Worm (Caenorhabditis elegans) whole organism, L1 larva: ENCODE results near the gene F57G9.3.

Experiments
- C04F5.9 ChIP-seq: sonication (generic microtip); optimal IDR thresholded peaks from 2 replicates; lab custom pipeline; 2016; ENCODE audit warnings: missing genetic modification characterization, missing compliant biosample characterization
- C16A3.4 ChIP-seq: fragments of 150-350 bp; optimal IDR thresholded peaks from 2 replicates; lab custom pipeline; 2014; ENCODE audit warnings: missing biosample characterization, missing genetic modification characterization
- C34B4.2 ChIP-seq: sonication (generic microtip); optimal IDR thresholded peaks from 2 replicates; lab custom pipeline; 2017; ENCODE audit warnings: mild to moderate bottlenecking, missing genetic modification characterization, missing compliant biosample characterization
- F16B12.6 ChIP-seq: fragments of 150-350 bp; optimal IDR thresholded peaks from 2 replicates; lab custom pipeline; 2014; ENCODE audit warnings: missing biosample characterization, missing genetic modification characterization
- aly-2 ChIP-seq: fragments of 150-350 bp; optimal IDR thresholded peaks from 2 replicates; lab custom pipeline; 2014; ENCODE audit warnings: missing biosample characterization, missing genetic modification characterization
- ama-1 ChIP-seq: fragments of 150-350 bp; optimal IDR thresholded peaks from 2 replicates; lab custom pipeline; 2014
- blmp-1 ChIP-seq: fragments of 150-350 bp; optimal IDR thresholded peaks from 2 replicates; lab custom pipeline; 2014; ENCODE audit warnings: missing biosample characterization, missing genetic modification characterization
- ceh-8 ChIP-seq: fragments of 200-800 bp; sonication (Bioruptor generic); optimal IDR thresholded peaks from 2 replicates; lab custom pipeline; 2018; ENCODE audit warnings: mild to moderate bottlenecking, missing genetic modification characterization, moderate library complexity, missing compliant biosample characterization
- ceh-82 ChIP-seq, 3 experiments: fragments of 150-350 bp in 1 of 3; sonication (generic microtip) in 2 of 3; optimal IDR thresholded peaks; 2 replicates each; lab custom pipeline; 2014 to 2017; ENCODE audit warnings: missing biosample characterization in 3 of 3, missing genetic modification characterization in 3 of 3
- efl-1 ChIP-seq, 4 experiments: fragments of 150-350 bp; optimal IDR thresholded peaks in 3 of 4; peaks in 1 of 4; 1 replicate in 1 of 4; 2 replicates in 3 of 4; lab custom pipeline; 2014; ENCODE audit warnings: missing biosample characterization in 2 of 4, missing genetic modification characterization in 2 of 4, missing genetic modification reagents in 2 of 4
- egl-13 ChIP-seq: sonication (generic microtip); optimal IDR thresholded peaks from 2 replicates; lab custom pipeline; 2016; ENCODE audit warnings: missing genotype, missing genetic modification reagents, missing genetic modification characterization, missing compliant biosample characterization
- elt-2 ChIP-seq: sonication (generic microtip); optimal IDR thresholded peaks from 2 replicates; lab custom pipeline; 2016; ENCODE audit warnings: missing genetic modification characterization, mild to moderate bottlenecking, inconsistent platforms, missing compliant biosample characterization, missing genetic modification reagents
- ets-5 ChIP-seq: fragments of 200-800 bp; sonication (Bioruptor generic); IDR thresholded peaks from 2 replicates; pipeline ENCODE4 v1.3.6; 2022; ENCODE audit warnings: missing genetic modification characterization, missing compliant biosample characterization
- fkh-10 ChIP-seq: sonication (generic microtip); optimal IDR thresholded peaks from 2 replicates; lab custom pipeline; 2017; ENCODE audit warnings: missing biosample characterization, missing genetic modification reagents, missing genetic modification characterization
- fkh-8 ChIP-seq: sonication (generic microtip); optimal IDR thresholded peaks from 2 replicates; lab custom pipeline; 2016; ENCODE audit warnings: mild to moderate bottlenecking, missing genetic modification characterization, missing compliant biosample characterization
- grh-1 ChIP-seq: fragments of 200-800 bp; sonication (Bioruptor generic); IDR thresholded peaks from 2 replicates; pipeline ENCODE4 v1.3.6; 2022; ENCODE audit warnings: missing genetic modification reagents, missing genetic modification characterization, missing compliant biosample characterization
- hlh-17 ChIP-seq: fragments of 200-800 bp; sonication (Bioruptor generic); optimal IDR thresholded peaks from 2 replicates; lab custom pipeline; 2018; ENCODE audit warnings: missing genetic modification characterization, mild to moderate bottlenecking, missing compliant biosample characterization, moderate library complexity, borderline replicate concordance
- hlh-4 ChIP-seq: sonication (generic microtip); optimal IDR thresholded peaks from 2 replicates; lab custom pipeline; 2016; ENCODE audit warnings: mild to moderate bottlenecking, missing genetic modification characterization, missing compliant biosample characterization
- hpl-2 ChIP-seq: fragments of 150-350 bp; optimal IDR thresholded peaks from 2 replicates; lab custom pipeline; 2014; ENCODE audit warnings: missing biosample characterization, missing genetic modification reagents, missing genetic modification characterization
- irx-1 ChIP-seq: sonication (generic microtip); optimal IDR thresholded peaks from 2 replicates; lab custom pipeline; 2016; ENCODE audit warnings: missing genetic modification characterization, missing compliant biosample characterization
- jun-1 ChIP-seq: fragments of 150-350 bp; optimal IDR thresholded peaks from 2 replicates; lab custom pipeline; 2014; ENCODE audit warnings: missing biosample characterization, missing genetic modification reagents, missing genetic modification characterization
- lin-14 ChIP-seq: fragments of 200-800 bp; sonication (Bioruptor generic); optimal IDR thresholded peaks from 2 replicates; lab custom pipeline; 2018; ENCODE audit warnings: mild to moderate bottlenecking, missing genetic modification characterization, moderate library complexity, missing compliant biosample characterization
- mab-9 ChIP-seq: fragments of 200-800 bp; sonication (Bioruptor generic); IDR thresholded peaks from 2 replicates; pipeline ENCODE4 v1.3.6; 2022; ENCODE audit warnings: missing genetic modification reagents, missing genetic modification characterization, missing compliant biosample characterization
- mdl-1 ChIP-seq, 2 experiments: fragments of 150-350 bp; optimal IDR thresholded peaks; 2 replicates each; lab custom pipeline; 2014 to 2017; ENCODE audit warnings: missing biosample characterization in 2 of 2, missing genetic modification characterization in 2 of 2, inconsistent platforms in 1 of 2
- mef-2 ChIP-seq: fragments of 150-350 bp; optimal IDR thresholded peaks from 2 replicates; lab custom pipeline; 2014; ENCODE audit warnings: missing biosample characterization, missing genetic modification characterization
- nhr-11 ChIP-seq: fragments of 150-350 bp; optimal IDR thresholded peaks from 2 replicates; lab custom pipeline; 2014; ENCODE audit warnings: missing biosample characterization, missing genetic modification characterization
- nhr-12 ChIP-seq: sonication (generic microtip); optimal IDR thresholded peaks from 2 replicates; lab custom pipeline; 2017; ENCODE audit warnings: missing biosample characterization, missing genetic modification characterization
- nhr-19 ChIP-seq: fragments of 200-800 bp; sonication (Bioruptor generic); conservative IDR thresholded peaks from 2 replicates; pipeline ENCODE4 v1.3.6; 2022; ENCODE audit warnings: missing genetic modification characterization, missing compliant biosample characterization
- nhr-20 ChIP-seq: sonication (generic microtip); optimal IDR thresholded peaks from 2 replicates; lab custom pipeline; 2016; ENCODE audit warnings: mild to moderate bottlenecking, missing genetic modification characterization, missing compliant biosample characterization
- nhr-71 ChIP-seq: sonication (generic microtip); optimal IDR thresholded peaks from 2 replicates; lab custom pipeline; 2016; ENCODE audit warnings: mild to moderate bottlenecking, missing genetic modification characterization, moderate library complexity, missing compliant biosample characterization
- nhr-77 ChIP-seq: fragments of 150-350 bp; optimal IDR thresholded peaks from 2 replicates; lab custom pipeline; 2014; ENCODE audit warnings: missing biosample characterization, missing genetic modification characterization
- nhr-85 ChIP-seq: sonication (generic microtip); peaks from one replicate; lab custom pipeline; 2016; ENCODE audit warnings: missing genetic modification characterization, inconsistent platforms, missing compliant biosample characterization
- pag-3 ChIP-seq: sonication (generic microtip); optimal IDR thresholded peaks from 2 replicates; lab custom pipeline; 2017; ENCODE audit warnings: missing genetic modification characterization, mild to moderate bottlenecking, missing compliant biosample characterization, antibody characterized with exemption, borderline replicate concordance; ENCODE audit not compliant: insufficient read depth
- pqm-1 ChIP-seq: sonication (generic microtip); optimal IDR thresholded peaks from 3 replicates; lab custom pipeline; 2017; ENCODE audit warnings: missing biosample characterization, missing genetic modification characterization
- snu-23 ChIP-seq: sonication (generic microtip); optimal IDR thresholded peaks from 2 replicates; lab custom pipeline; 2016; ENCODE audit warnings: missing genetic modification characterization, missing compliant biosample characterization
- sox-4 ChIP-seq: sonication (generic microtip); optimal IDR thresholded peaks from 2 replicates; lab custom pipeline; 2016; ENCODE audit warnings: missing genetic modification characterization, missing compliant biosample characterization
- swsn-7 ChIP-seq: sonication (generic microtip); optimal IDR thresholded peaks from 2 replicates; lab custom pipeline; 2016; ENCODE audit warnings: missing genetic modification characterization, missing compliant biosample characterization
- tbx-2 ChIP-seq: sonication (generic microtip); optimal IDR thresholded peaks from 2 replicates; lab custom pipeline; 2016; ENCODE audit warnings: missing genetic modification characterization, missing compliant biosample characterization
- tlp-1 ChIP-seq: fragments of 150-350 bp; optimal IDR thresholded peaks from 2 replicates; lab custom pipeline; 2014; ENCODE audit warnings: missing biosample characterization, missing genetic modification characterization
- unc-130 ChIP-seq: fragments of 150-350 bp; optimal IDR thresholded peaks from 2 replicates; lab custom pipeline; 2017; ENCODE audit warnings: missing biosample characterization, missing genetic modification characterization, inconsistent platforms
- unc-62 ChIP-seq: fragments of 150-350 bp; optimal IDR thresholded peaks from 2 replicates; lab custom pipeline; 2014; ENCODE audit warnings: missing biosample characterization, missing genetic modification reagents, missing genetic modification characterization
- vab-15 ChIP-seq: sonication (generic microtip); optimal IDR thresholded peaks from 2 replicates; lab custom pipeline; 2017; ENCODE audit warnings: missing genotype, mild to moderate bottlenecking, missing genetic modification characterization, missing compliant biosample characterization
- xbp-1 ChIP-seq: sonication (generic microtip); optimal IDR thresholded peaks from 2 replicates; lab custom pipeline; 2016; ENCODE audit warnings: missing genetic modification characterization, missing compliant biosample characterization
- zag-1 ChIP-seq: fragments of 150-350 bp; optimal IDR thresholded peaks from 2 replicates; lab custom pipeline; 2014; ENCODE audit warnings: missing biosample characterization, missing genetic modification characterization
- ztf-11 ChIP-seq, 2 experiments: sonication (generic microtip); optimal IDR thresholded peaks; 2 replicates each; lab custom pipeline; 2016 to 2017; ENCODE audit warnings: missing genetic modification characterization in 2 of 2, missing biosample characterization in 1 of 2, missing compliant biosample characterization in 1 of 2

The F57G9.3 gene

DNA sequence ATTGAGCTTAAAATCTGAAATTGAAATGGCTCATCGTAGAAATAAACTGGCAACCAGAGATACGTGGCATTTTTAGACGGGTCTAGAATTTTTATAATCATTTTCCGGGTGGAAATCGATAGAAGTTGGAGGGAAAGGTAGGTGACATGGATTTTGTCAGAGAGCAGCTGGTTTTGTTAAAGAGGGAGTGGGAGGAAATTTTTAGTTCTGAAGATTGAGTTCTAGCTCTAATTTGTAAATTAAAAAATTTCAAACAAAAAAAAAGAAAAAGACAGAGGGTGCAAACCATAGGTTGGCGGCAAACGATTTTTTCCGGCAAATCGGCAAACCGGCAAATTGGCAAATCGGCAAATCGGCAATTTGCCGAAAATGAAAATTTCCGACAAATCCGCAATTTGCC, 46.6 kb upstream of the F57G9.3 start, which contains the start of gene sre-32:
TSS of gene sre-32 (minus strand) at position 101 of the 400 bp plus-strand sequence.
- TF ChIP-seq nhr-12 (no peak), tlp-1 (no peak), jun-1 (tag; lab: Kevin White, UChicago) (no peak), ceh-82 (tag; optimal IDR thresholded peaks at IDR 0.05; lab: Kevin White, UChicago) (no peak), unc-130 (no peak), vab-15 (tag; lab: Kevin White, UChicago) (no peak), blmp-1 (no peak)

DNA sequence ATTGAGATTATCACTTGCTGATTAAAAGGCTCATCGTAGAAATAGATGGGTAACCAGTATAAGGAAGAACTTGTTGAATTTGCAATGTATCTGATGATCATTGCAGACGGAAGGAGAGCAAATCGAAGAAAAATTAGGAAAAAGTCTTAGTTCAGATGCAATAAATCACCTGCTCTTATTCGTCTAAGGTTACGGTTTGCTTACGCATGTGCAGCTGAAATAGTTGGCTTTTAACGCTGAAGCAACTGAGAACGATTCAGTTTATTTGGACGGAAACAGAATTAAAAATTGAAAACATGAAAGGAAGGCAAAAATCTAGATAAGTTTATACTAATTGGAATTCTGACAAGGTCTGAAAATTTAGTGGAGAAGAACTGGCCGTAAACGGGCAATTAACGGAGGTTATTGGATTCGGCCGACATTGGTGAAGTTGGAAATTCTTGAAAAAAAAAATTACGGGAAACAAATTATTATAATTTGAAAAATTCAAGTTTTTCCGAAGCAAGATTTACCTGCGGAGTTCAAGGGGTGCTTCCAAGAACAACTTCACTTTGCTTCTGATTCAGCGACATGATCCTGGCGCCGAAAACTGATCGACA, 42.8 kb upstream of the F57G9.3 start, which contains the start of the genes sre-35 and sre-33:
TSS of gene sre-35 (minus strand) at position 101 of the 599 bp plus-strand sequence.
TSS of gene sre-33 (plus strand) at position 549 of the 599 bp plus-strand sequence.
- TF ChIP-seq hlh-17 (GFP tag; lab: Kevin White, UChicago) (no peak), mdl-1 (tag; optimal IDR thresholded peaks at IDR 0.05; lab: Kevin White, UChicago) (no peak), swsn-7 (no peak), sox-4 (no peak), mef-2 (tag; lab: Kevin White, UChicago) (no peak), nhr-20 (tag; lab: Kevin White, UChicago) (no peak), jun-1 (tag; lab: Kevin White, UChicago) (no peak), nhr-11 (tag; lab: Kevin White, UChicago) (no peak), grh-1 (no peak), lin-14 (GFP tag; lab: Kevin White, UChicago) (no peak), C16A3.4 (no peak), snu-23 (GFP tag; lab: Kevin White, UChicago) (no peak), elt-2 (tag; lab: Kevin White, UChicago) (no peak), C04F5.9 (no peak), unc-62 (GFP tag; lab: Kevin White, UChicago) (no peak), F16B12.6 (tag; lab: Kevin White, UChicago) (no peak), egl-13 (no peak), C34B4.2 (tag; lab: Kevin White, UChicago) (no peak), mab-9 (GFP tag; lab: Robert Waterston, UW) (no peak), ceh-8 (GFP tag; lab: Kevin White, UChicago) (no peak)

DNA sequence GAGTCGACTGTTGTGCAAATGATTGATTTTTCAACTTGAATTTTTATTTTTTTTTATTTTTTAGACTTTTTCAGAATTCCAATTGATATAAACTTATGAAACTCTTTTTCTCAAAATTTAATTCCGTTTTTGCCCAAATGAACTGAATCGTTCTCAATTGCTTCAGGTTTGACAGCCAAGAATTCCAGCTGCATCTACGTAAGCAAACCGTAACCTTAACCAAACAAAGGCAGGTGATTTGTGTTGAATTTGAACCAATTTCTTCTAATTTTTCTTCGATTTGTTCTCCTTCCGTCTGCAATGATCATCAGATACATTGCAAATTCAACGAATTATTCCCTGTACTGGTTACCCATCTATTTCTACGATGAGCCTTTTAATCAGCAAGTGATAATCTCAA, 39.8 kb upstream of the F57G9.3 start, which contains the start of gene sre-34:
TSS of gene sre-34 (plus strand) at position 301 of the 400 bp plus-strand sequence.
- TF ChIP-seq hlh-4 = no peak
- TF ChIP-seq nhr-11 (tag; lab: Kevin White, UChicago) = no peak
- TF ChIP-seq nhr-77 = no peak
- TF ChIP-seq ztf-11 (tag; optimal IDR thresholded peaks at IDR 0.05; lab: Kevin White, UChicago) = no peak
- TF ChIP-seq vab-15 (tag; lab: Kevin White, UChicago) = no peak
- no peak for TF ChIP-seq nhr-19 (GFP tag; lab: Robert Waterston, UW)
- TF ChIP-seq mab-9 (GFP tag; lab: Robert Waterston, UW) = no peak
- TF ChIP-seq pqm-1 (tag; lab: Kevin White, UChicago) = no peak
- no peak for TF ChIP-seq fkh-10 (GFP tag; lab: Kevin White, UChicago)
- TF ChIP-seq fkh-8 (tag; lab: Kevin White, UChicago) = no peak
- TF ChIP-seq nhr-85 (tag; lab: Kevin White, UChicago) = no peak
- no peak for TF ChIP-seq hpl-2 (GFP tag; lab: Kevin White, UChicago)

DNA sequence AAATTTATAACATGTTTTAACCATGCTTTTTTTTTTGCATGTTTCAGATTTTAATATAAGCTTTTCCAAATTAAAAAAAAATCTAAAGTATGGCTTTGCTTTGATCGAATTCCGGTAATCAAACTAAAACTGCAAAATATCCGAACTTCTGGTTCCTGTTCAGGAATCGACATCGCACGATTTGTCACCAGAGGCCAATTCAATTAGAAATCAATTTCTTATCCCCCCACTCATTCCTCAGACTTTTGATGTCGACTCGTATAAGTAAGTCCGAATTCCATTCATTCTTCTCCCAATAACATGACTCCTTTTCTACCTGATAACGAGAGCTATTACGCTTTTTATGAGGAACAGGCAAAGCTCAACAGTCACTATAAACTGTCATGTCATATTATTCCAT, 38.2 kb upstream of the F57G9.3 start, which contains the start of gene srh-27:
TSS of gene srh-27 (plus strand) at position 301 of the 400 bp plus-strand sequence.
- no peak for TF ChIP-seq nhr-71 (tag; lab: Kevin White, UChicago)
- TF ChIP-seq mdl-1 (tag; optimal IDR thresholded peaks at IDR 0.05; lab: Kevin White, UChicago) = no peak
- no peak for TF ChIP-seq grh-1
- no peak for TF ChIP-seq zag-1 (tag; lab: Kevin White, UChicago)
- TF ChIP-seq nhr-85 (tag; lab: Kevin White, UChicago) = no peak
- TF ChIP-seq pag-3 = no peak
- TF ChIP-seq fkh-10 (GFP tag; lab: Kevin White, UChicago) = no peak
- no peak for TF ChIP-seq snu-23 (GFP tag; lab: Kevin White, UChicago)
- TF ChIP-seq C16A3.4 = no peak
- TF ChIP-seq fkh-8 (tag; lab: Kevin White, UChicago) = no peak
- no peak for TF ChIP-seq irx-1 (tag; lab: Kevin White, UChicago)
- TF ChIP-seq mef-2 (tag; lab: Kevin White, UChicago) = no peak
- TF ChIP-seq efl-1 (optimal IDR thresholded peaks at IDR 0.05; lab: Kevin White, UChicago) = no peak
- no peak for TF ChIP-seq efl-1 (GFP tag; optimal IDR thresholded peaks at IDR 0.05 in 1 of 2; lab: Kevin White, UChicago)
- no peak for TF ChIP-seq ets-5 (GFP tag; lab: Robert Waterston, UW)
- no peak for TF ChIP-seq ama-1 (lab: Kevin White, UChicago)
- no peak for TF ChIP-seq nhr-11 (tag; lab: Kevin White, UChicago)
- TF ChIP-seq tbx-2 (tag; lab: Kevin White, UChicago) = no peak
- no peak for TF ChIP-seq aly-2 (tag; lab: Kevin White, UChicago)
- TF ChIP-seq xbp-1 (tag; lab: Kevin White, UChicago) = no peak
